Worm (Caenorhabditis elegans) whole organism, young adult: ENCODE data around the gene cey-4.
A peak's percentile ranks its signal among the peaks of the same experiment; 100 is the strongest.

Experiments used
- B0019.2 ChIP-seq: fragments of 200-800 bp; sonication (Bioruptor generic); conservative IDR thresholded peaks from 2 replicates; pipeline ENCODE4 v1.3.6; 2022; ENCODE audit warnings: missing genetic modification reagents, missing genetic modification characterization, missing compliant biosample characterization
- B0035.1 ChIP-seq: sonication (generic microtip); optimal IDR thresholded peaks from 2 replicates; lab custom pipeline; 2016; ENCODE audit warnings: missing genetic modification characterization, mild to moderate bottlenecking, missing compliant biosample characterization, missing genotype, missing genetic modification reagents
- B0261.1 ChIP-seq: sonication (generic microtip); optimal IDR thresholded peaks from 2 replicates; lab custom pipeline; 2016; ENCODE audit warnings: mild to moderate bottlenecking, missing genetic modification characterization, moderate library complexity, missing compliant biosample characterization
- C17E4.6 ChIP-seq: fragments of 200-800 bp; sonication (Bioruptor generic); IDR thresholded peaks from 2 replicates; pipeline ENCODE4 v1.3.6; 2022; ENCODE audit warnings: missing genetic modification reagents, missing genetic modification characterization, missing compliant biosample characterization
- F33H1.4 ChIP-seq: fragments of 200-800 bp; sonication (Bioruptor generic); IDR thresholded peaks from 2 replicates; pipeline ENCODE4 v1.3.6; 2022; ENCODE audit warnings: missing genetic modification reagents, missing genetic modification characterization, missing compliant biosample characterization
- F37B4.10 ChIP-seq: fragments of 200-800 bp; sonication (Bioruptor generic); IDR thresholded peaks from 2 replicates; pipeline ENCODE4 v1.3.6; 2022; ENCODE audit warnings: missing genetic modification characterization, missing compliant biosample characterization
- K11D2.4 ChIP-seq: fragments of 200-800 bp; sonication (Bioruptor generic); IDR thresholded peaks from 2 replicates; pipeline ENCODE4 v1.3.6; 2022; ENCODE audit warnings: missing genetic modification reagents, missing genetic modification characterization, missing compliant biosample characterization
- Y67H2A.10 ChIP-seq: fragments of 200-800 bp; sonication (Bioruptor generic); conservative IDR thresholded peaks from 2 replicates; pipeline ENCODE4 v1.3.6; 2022; ENCODE audit warnings: missing genetic modification reagents, missing genetic modification characterization, missing compliant biosample characterization
- Y79H2A.3 ChIP-seq: fragments of 200-800 bp; sonication (Bioruptor generic); conservative IDR thresholded peaks from 2 replicates; pipeline ENCODE4 v1.3.6; 2022; ENCODE audit warnings: missing genetic modification reagents, missing genetic modification characterization, missing compliant biosample characterization
- Y95B8A.8 ChIP-seq: fragments of 200-800 bp; sonication (Bioruptor generic); IDR thresholded peaks from 2 replicates; pipeline ENCODE4 v1.3.6; 2022; ENCODE audit warnings: missing genetic modification reagents, missing genetic modification characterization, missing compliant biosample characterization
- atf-7 ChIP-seq: sonication (generic microtip); optimal IDR thresholded peaks from 2 replicates; lab custom pipeline; 2017; ENCODE audit warnings: mild to moderate bottlenecking, missing genetic modification characterization, missing compliant biosample characterization
- attf-6 ChIP-seq: fragments of 200-800 bp; sonication (Bioruptor generic); IDR thresholded peaks from 2 replicates; pipeline ENCODE4 v1.3.6; 2022; ENCODE audit warnings: missing genetic modification reagents, missing genetic modification characterization, missing compliant biosample characterization
- cebp-1 ChIP-seq, 2 experiments: fragments of 200-800 bp in 1 of 2; sonication (Bioruptor generic) in 1 of 2; sonication (generic microtip) in 1 of 2; IDR thresholded peaks in 1 of 2; optimal IDR thresholded peaks in 1 of 2; 2 replicates each; pipeline versions ENCODE4 v1.3.6 to Lab custom; 2017 to 2022; ENCODE audit warnings: missing compliant biosample characterization in 2 of 2, missing genetic modification characterization in 2 of 2, mild to moderate bottlenecking in 1 of 2, missing genetic modification reagents in 1 of 2, moderate library complexity in 1 of 2
- ceh-40 ChIP-seq: fragments of 200-800 bp; sonication (Bioruptor generic); IDR thresholded peaks from 2 replicates; pipeline ENCODE4 v1.3.6; 2022; ENCODE audit warnings: missing genetic modification characterization, missing compliant biosample characterization
- dox-1 ChIP-seq: fragments of 200-800 bp; sonication (Bioruptor generic); IDR thresholded peaks from 2 replicates; pipeline ENCODE4 v1.3.6; 2022; ENCODE audit warnings: missing genetic modification reagents, missing genetic modification characterization, missing compliant biosample characterization
- dpff-1 ChIP-seq: sonication (generic microtip); optimal IDR thresholded peaks from 2 replicates; lab custom pipeline; 2017; ENCODE audit warnings: mild to moderate bottlenecking, missing genetic modification characterization, missing compliant biosample characterization
- egl-18 ChIP-seq: fragments of 200-800 bp; sonication (Bioruptor generic); IDR thresholded peaks from 2 replicates; pipeline ENCODE4 v1.3.6; 2022; ENCODE audit warnings: missing genetic modification reagents, missing genetic modification characterization, missing compliant biosample characterization
- him-1 ChIP-seq: sonication (generic microtip); optimal IDR thresholded peaks from 2 replicates; lab custom pipeline; 2016; ENCODE audit warnings: missing genotype, missing genetic modification reagents, missing genetic modification characterization, missing compliant biosample characterization
- hmg-1.2 ChIP-seq: fragments of 200-800 bp; sonication (Bioruptor generic); IDR thresholded peaks from 2 replicates; pipeline ENCODE4 v1.3.6; 2022; ENCODE audit warnings: missing genetic modification reagents, missing genetic modification characterization, missing compliant biosample characterization
- hrde-1 ChIP-seq: sonication (generic microtip); optimal IDR thresholded peaks from 2 replicates; lab custom pipeline; 2016; ENCODE audit warnings: missing genetic modification characterization, mild to moderate bottlenecking, missing compliant biosample characterization, moderate library complexity, missing genotype, missing genetic modification reagents, borderline replicate concordance
- let-607 ChIP-seq, 2 experiments: fragments of 200-800 bp in 1 of 2; sonication (Bioruptor generic) in 1 of 2; sonication (generic microtip) in 1 of 2; optimal IDR thresholded peaks; 2 replicates each; lab custom pipeline; 2016 to 2018; ENCODE audit warnings: mild to moderate bottlenecking in 2 of 2, missing compliant biosample characterization in 2 of 2, missing genetic modification characterization in 2 of 2, moderate library complexity in 2 of 2, missing genotype in 1 of 2
- lin-35 ChIP-seq, 3 experiments: fragments of 150-350 bp in 2 of 3; sonication (generic microtip) in 1 of 3; optimal IDR thresholded peaks; 2 replicates each; lab custom pipeline; 2014 to 2018; ENCODE audit warnings: missing biosample characterization in 3 of 3, missing genetic modification characterization in 3 of 3, missing genetic modification reagents in 3 of 3
- lin-40 ChIP-seq: sonication (generic microtip); optimal IDR thresholded peaks from 2 replicates; lab custom pipeline; 2016; ENCODE audit warnings: missing genetic modification characterization, mild to moderate bottlenecking, missing compliant biosample characterization, missing genotype, missing genetic modification reagents
- lin-54 ChIP-seq: fragments of 200-800 bp; sonication (Bioruptor generic); optimal IDR thresholded peaks from 2 replicates; lab custom pipeline; 2018; ENCODE audit warnings: mild to moderate bottlenecking, missing genetic modification characterization, missing compliant biosample characterization
- lsy-27 ChIP-seq: sonication (generic microtip); optimal IDR thresholded peaks from 2 replicates; lab custom pipeline; 2017; ENCODE audit warnings: missing genetic modification characterization, mild to moderate bottlenecking, missing compliant biosample characterization, antibody characterized with exemption, missing genotype, borderline replicate concordance; ENCODE audit not compliant: insufficient read depth
- madf-3 ChIP-seq: fragments of 200-800 bp; sonication (Bioruptor generic); IDR thresholded peaks from 2 replicates; pipeline ENCODE4 v1.3.6; 2022; ENCODE audit warnings: missing genetic modification reagents, missing genetic modification characterization, missing compliant biosample characterization
- mxl-1 ChIP-seq: sonication (generic microtip); optimal IDR thresholded peaks from 2 replicates; lab custom pipeline; 2016; ENCODE audit warnings: missing genetic modification characterization, missing compliant biosample characterization
- nfya-2 ChIP-seq: fragments of 200-800 bp; sonication (Bioruptor generic); IDR thresholded peaks from 2 replicates; pipeline ENCODE4 v1.3.6; 2022; ENCODE audit warnings: missing genetic modification reagents, missing genetic modification characterization, missing compliant biosample characterization
- nhr-80 ChIP-seq: sonication (generic microtip); optimal IDR thresholded peaks from 2 replicates; lab custom pipeline; 2016; ENCODE audit warnings: missing genetic modification characterization, missing compliant biosample characterization
- nhr-90 ChIP-seq: sonication (generic microtip); optimal IDR thresholded peaks from 2 replicates; lab custom pipeline; 2016; ENCODE audit warnings: missing genotype, mild to moderate bottlenecking, missing genetic modification characterization, missing compliant biosample characterization
- pha-4 ChIP-seq: fragments of 150-350 bp; sonication (generic microtip); optimal IDR thresholded peaks from 2 replicates; lab custom pipeline; 2014; ENCODE audit warnings: missing biosample characterization, missing genetic modification reagents, missing genetic modification characterization
- sdz-38 ChIP-seq: sonication (generic microtip); optimal IDR thresholded peaks from 2 replicates; lab custom pipeline; 2016; ENCODE audit warnings: missing genotype, missing genetic modification characterization, missing compliant biosample characterization
- snpc-1.3 ChIP-seq: sonication (generic microtip); optimal IDR thresholded peaks from 2 replicates; lab custom pipeline; 2017; ENCODE audit warnings: missing genetic modification characterization, mild to moderate bottlenecking, missing compliant biosample characterization, antibody characterized with exemption, moderate library complexity, missing genotype, missing genetic modification reagents; ENCODE audit not compliant: insufficient read depth
- snpc-4 ChIP-seq, 5 experiments: fragments of 150-350 bp in 1 of 5; sonication (generic microtip) in 4 of 5; optimal IDR thresholded peaks; 2 replicates each; lab custom pipeline; 2014 to 2018; ENCODE audit warnings: missing genetic modification characterization in 5 of 5, missing biosample characterization in 3 of 5, antibody characterized with exemption in 2 of 5, mild to moderate bottlenecking in 2 of 5, missing compliant biosample characterization in 2 of 5, missing genotype in 2 of 5, moderate library complexity in 2 of 5, missing genetic modification reagents in 1 of 5
- sptf-2 ChIP-seq: fragments of 200-800 bp; sonication (Bioruptor generic); optimal IDR thresholded peaks from 2 replicates; lab custom pipeline; 2018; ENCODE audit warnings: mild to moderate bottlenecking, missing genetic modification characterization, missing compliant biosample characterization
- tlf-1 ChIP-seq: fragments of 200-800 bp; sonication (Bioruptor generic); optimal IDR thresholded peaks from 2 replicates; lab custom pipeline; 2018; ENCODE audit warnings: mild to moderate bottlenecking, missing genetic modification characterization, missing compliant biosample characterization
- ztf-25 ChIP-seq: fragments of 200-800 bp; sonication (Bioruptor generic); IDR thresholded peaks from 2 replicates; pipeline ENCODE4 v1.3.6; 2022; ENCODE audit warnings: missing genetic modification reagents, missing genetic modification characterization, missing compliant biosample characterization

cey-4 gene

ce11 chrIII:10844873-10845272 lies 23.6 kb downstream of the cey-4 start, which contains the start of gene pde-12 (continued):
- TF ChIP-seq B0019.2 (no peak), nhr-90 (tag; lab: Kevin White, UChicago) (no peak), cebp-1 (GFP tag; IDR thresholded peaks at IDR 0.05; lab: Robert Waterston, UW) (no peak), cebp-1 (tag; optimal IDR thresholded peaks at IDR 0.05; lab: Kevin White, UChicago) (peak; percentile 77), sdz-38 (no peak), him-1 (no peak)

DNA sequence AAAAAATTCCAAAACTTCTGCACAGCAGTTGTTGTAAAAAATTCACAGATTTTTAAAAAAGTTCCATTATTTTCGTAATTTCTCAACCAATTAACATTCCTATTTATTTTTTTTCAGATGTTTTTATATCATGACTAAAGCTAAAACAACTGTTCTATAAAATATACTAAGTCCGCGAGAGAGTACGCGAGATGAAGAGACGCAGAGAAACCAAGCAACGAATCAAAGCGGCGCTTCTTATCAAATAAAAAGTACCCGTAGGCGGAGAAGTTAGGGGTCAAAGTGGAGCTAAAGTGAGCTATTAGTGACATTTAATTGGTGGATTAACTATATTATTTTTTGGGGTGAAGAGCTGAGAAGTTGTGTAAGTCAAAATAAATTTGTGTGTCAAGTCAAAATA lies 35.9 kb downstream of the cey-4 start, which contains the start of gene sbsp-1:
sbsp-1 (plus strand) TSS at position 301 of the 400 bp plus-strand sequence.
- TF ChIP-seq hmg-1.2 (GFP tag; lab: Robert Waterston, UW) (peak; percentile 87), ceh-40 (GFP tag; lab: Robert Waterston, UW) (no peak), tlf-1 (GFP tag; lab: Kevin White, UChicago) (no peak)

ce11 chrIII:10831483-10831882 lies 37.0 kb downstream of the cey-4 start:
- no peak for TF ChIP-seq Y67H2A.10 (GFP tag; lab: Robert Waterston, UW)

DNA sequence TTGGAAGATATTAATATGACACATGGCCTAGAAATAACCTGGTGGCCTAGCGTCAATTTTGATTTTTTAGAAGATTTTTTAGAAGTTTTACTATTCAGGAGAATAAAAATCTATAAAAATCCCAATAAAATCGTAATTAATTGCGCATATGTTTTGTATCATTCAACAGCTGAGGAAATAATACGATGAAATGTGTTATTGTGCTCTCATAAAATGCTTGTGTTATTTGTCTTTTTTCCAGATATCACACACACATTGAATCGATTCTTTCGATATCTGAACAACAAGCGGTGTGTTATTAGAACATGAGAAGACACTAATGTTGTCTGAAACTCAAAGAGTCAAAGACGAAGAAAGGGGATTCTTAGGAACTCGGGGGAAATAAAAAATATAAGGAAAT lies 43.4 kb downstream of the cey-4 start:
- TF ChIP-seq egl-18 (no peak), him-1 (no peak), C17E4.6 (GFP tag; lab: Robert Waterston, UW) (no peak), nhr-90 (tag; lab: Kevin White, UChicago) (no peak), attf-6 (GFP tag; lab: Robert Waterston, UW) (no peak)

DNA sequence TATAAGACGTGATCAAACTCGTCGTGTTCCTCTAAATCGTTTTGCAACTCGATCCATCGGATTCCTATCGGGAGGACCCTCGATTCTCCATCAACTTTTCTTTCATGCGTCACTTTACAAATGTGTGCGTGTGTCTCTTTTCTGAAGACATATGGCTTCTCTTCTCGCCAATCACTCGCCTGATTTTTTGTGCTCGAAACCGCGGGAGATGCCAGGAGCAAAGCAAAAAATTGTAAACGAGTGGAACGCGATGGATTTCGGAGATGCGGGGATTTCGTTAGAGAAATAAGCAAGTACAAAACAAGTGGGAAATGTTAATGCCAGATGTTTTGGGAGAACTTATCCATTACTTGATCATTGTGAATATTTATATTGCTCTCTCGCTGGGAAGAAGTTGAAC lies 44.3 kb downstream of the cey-4 start:
- TF ChIP-seq mxl-1 (tag; lab: Kevin White, UChicago) (no peak), Y67H2A.10 (GFP tag; lab: Robert Waterston, UW) (no peak), snpc-1.3 (tag; lab: Kevin White, UChicago) (no peak), B0035.1 (no peak), snpc-4 (GFP tag; optimal IDR thresholded peaks at IDR 0.05; lab: Kevin White, UChicago) (no peak), snpc-4 (tag; optimal IDR thresholded peaks at IDR 0.05; lab: Kevin White, UChicago) (no peak), nfya-2 (GFP tag; lab: Robert Waterston, UW) (no peak), sptf-2 (GFP tag; lab: Kevin White, UChicago) (no peak), lin-35 (GFP tag; optimal IDR thresholded peaks at IDR 0.05; lab: Kevin White, UChicago) (no peak), Y95B8A.8 (GFP tag; lab: Robert Waterston, UW) (no peak), ceh-40 (GFP tag; lab: Robert Waterston, UW) (no peak), dox-1 (GFP tag; lab: Robert Waterston, UW) (no peak), Y79H2A.3 (GFP tag; lab: Robert Waterston, UW) (no peak), ztf-25 (GFP tag; lab: Robert Waterston, UW) (no peak), F37B4.10 (GFP tag; lab: Robert Waterston, UW) (no peak)

ce11 chrIII:10822494-10823113 lies 45.9 kb downstream of the cey-4 start:
- no peak for TF ChIP-seq nfya-2 (GFP tag; lab: Robert Waterston, UW)
- no peak for TF ChIP-seq F33H1.4 (GFP tag; lab: Robert Waterston, UW)
- no peak for TF ChIP-seq B0261.1
- TF ChIP-seq K11D2.4 (GFP tag; lab: Robert Waterston, UW) = no peak
- TF ChIP-seq lin-54 (GFP tag; lab: Kevin White, UChicago) = peak; percentile 6
- TF ChIP-seq atf-7 (tag; lab: Kevin White, UChicago) = peak; percentile 1
- TF ChIP-seq pha-4 (tag; lab: Kevin White, UChicago) = peak; percentile 0
- no peak for TF ChIP-seq lsy-27
- no peak for TF ChIP-seq madf-3 (GFP tag; lab: Robert Waterston, UW)
- TF ChIP-seq let-607 (tag; optimal IDR thresholded peaks at IDR 0.05; lab: Kevin White, UChicago) = peak in 1 of 2 experiments; percentile 44
- peak; percentile 79 for TF ChIP-seq nhr-80 (tag; lab: Kevin White, UChicago)
- TF ChIP-seq hrde-1 (tag; lab: Kevin White, UChicago) = no peak
- TF ChIP-seq lin-40 (tag; lab: Kevin White, UChicago) = peak; percentile 39
- TF ChIP-seq egl-18 = no peak
- TF ChIP-seq dpff-1 (tag; lab: Kevin White, UChicago) = no peak
